Worm (Caenorhabditis elegans): ENCODE data around the gene C10A4.2.

DNA sequence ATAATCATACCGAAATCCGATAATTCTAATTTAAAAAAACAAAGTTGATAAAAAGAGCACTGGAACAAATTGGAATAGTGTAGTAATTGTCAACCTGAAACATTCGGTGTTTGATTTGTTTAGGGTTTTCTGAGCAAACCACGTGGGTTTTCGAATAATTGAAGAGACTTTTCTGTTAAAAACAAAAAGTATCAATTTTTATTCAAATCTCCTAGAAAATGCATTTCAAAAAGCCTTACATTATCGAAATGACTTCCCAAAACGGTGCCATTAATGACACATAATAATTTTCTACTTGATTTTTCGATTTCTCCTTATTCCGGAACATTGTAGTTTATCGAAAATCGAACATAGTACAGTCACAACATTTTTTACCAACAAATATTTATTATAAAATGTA, 12.1 kb upstream of the C10A4.2 start, which contains the start of gene C10A4.13:
- TF ChIP-seq ceh-9 (tag; optimal IDR thresholded peaks at IDR 0.05) (no peak), odd-2 (tag; optimal IDR thresholded peaks at IDR 0.05) (no peak), nhr-232 (tag; optimal IDR thresholded peaks at IDR 0.05) (no peak), pqm-1 (tag; optimal IDR thresholded peaks at IDR 0.05) (no peak), elt-2 (tag; optimal IDR thresholded peaks at IDR 0.05) (no peak), hlh-30 (tag; optimal IDR thresholded peaks at IDR 0.05; ENCODE audit: insufficient read depth) (no peak), C38D4.7 (GFP tag; optimal IDR thresholded peaks at IDR 0.05) (no peak), tbx-7 (tag; optimal IDR thresholded peaks at IDR 0.05) (no peak), fkh-6 (tag; optimal IDR thresholded peaks at IDR 0.05) (no peak), syd-9 (tag; optimal IDR thresholded peaks at IDR 0.05) (no peak), unc-42 (tag; optimal IDR thresholded peaks at IDR 0.05) (no peak), lin-11 (tag; optimal IDR thresholded peaks at IDR 0.05) (no peak), ttx-3 (tag; optimal IDR thresholded peaks at IDR 0.05) (no peak)
